Worm (Caenorhabditis elegans): ENCODE results near the gene K12D12.5.

K12D12.5 gene

DNA sequence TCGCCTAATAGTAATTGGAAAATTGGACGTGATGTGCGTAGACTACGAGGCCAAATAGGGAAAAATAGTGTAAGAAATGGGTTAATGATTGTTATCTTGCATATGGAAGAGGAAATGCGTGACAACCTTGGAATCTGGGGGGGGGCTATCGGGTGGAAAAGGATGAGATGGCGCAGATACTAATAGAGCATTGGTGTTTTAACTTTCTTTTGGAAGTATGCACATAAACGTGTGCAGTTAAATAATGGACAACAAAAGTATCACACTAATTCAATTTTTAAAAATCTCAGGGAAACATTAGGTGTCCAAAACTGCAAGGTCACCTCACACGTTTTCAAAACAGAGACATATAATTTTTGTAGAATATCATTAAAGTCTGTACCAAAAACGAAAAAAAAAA is 41.0 kb upstream of the K12D12.5 start, which contains the start of gene Y6D1A.2:
TSS of gene Y6D1A.2 (minus strand) at position 101 of the 400 bp plus-strand sequence.
- no peak for TF ChIP-seq nhr-12 (tag; optimal IDR thresholded peaks at IDR 0.05)
- peak; percentile 50 for TF ChIP-seq elt-1 (tag; optimal IDR thresholded peaks at IDR 0.05; ENCODE audit: borderline replicate concordance, insufficient read depth)

DNA sequence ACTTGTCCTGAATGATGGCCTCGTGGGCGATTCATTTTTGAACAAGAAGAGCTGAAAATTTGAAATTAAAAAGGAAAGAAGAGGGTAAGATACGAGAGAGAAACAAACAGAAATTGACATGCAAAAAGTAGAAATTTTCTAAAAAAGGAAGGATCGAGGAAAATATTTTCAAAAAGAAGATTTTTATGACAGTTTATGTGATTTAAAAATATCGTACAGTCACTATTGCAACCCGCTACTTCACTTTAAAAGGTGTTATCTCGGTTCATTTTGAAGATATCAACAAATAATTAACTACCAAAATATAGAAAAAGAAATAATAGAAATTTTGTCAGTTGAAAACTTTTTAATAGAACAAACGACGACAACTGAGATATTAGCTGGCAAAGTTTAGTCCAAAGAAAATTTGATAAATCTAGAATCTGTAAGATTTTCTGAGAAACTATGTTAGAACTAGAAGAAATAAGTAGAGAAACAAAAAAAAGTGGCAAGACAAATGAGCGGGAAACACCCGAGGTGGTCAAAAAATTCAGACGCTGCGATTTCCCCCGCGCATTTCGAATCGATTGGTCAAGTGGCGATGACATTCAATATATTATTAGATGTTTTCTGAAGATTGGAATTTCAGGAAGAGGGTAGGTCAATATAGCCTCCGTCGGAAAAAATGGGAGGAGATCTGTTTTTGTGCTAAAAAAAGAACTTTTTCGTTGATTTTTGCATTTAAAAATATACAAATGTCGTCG is 37.1 kb upstream of the K12D12.5 start, which contains the start of gene Y6D1A.1:
TSS of gene Y6D1A.1 (minus strand) at position 51 of the 743 bp plus-strand sequence.
- TF ChIP-seq nhr-28 (tag; optimal IDR thresholded peaks at IDR 0.05) (no peak), mls-2 (tag; optimal IDR thresholded peaks at IDR 0.05) (no peak), ham-2 (GFP tag; optimal IDR thresholded peaks at IDR 0.05) (no peak), mab-5 (tag; optimal IDR thresholded peaks at IDR 0.05) (no peak), mep-1 (tag; optimal IDR thresholded peaks at IDR 0.05) (no peak), zip-8 (tag; optimal IDR thresholded peaks at IDR 0.05) (no peak), pha-4 (tag; optimal IDR thresholded peaks at IDR 0.05) (no peak), unc-120 (tag; optimal IDR thresholded peaks at IDR 0.05; ENCODE audit: poor library complexity, severe bottlenecking) (no peak), bed-3 (GFP tag; optimal IDR thresholded peaks at IDR 0.05) (no peak), M03D4.4 (tag; optimal IDR thresholded peaks at IDR 0.05) (no peak), drap-1 (GFP tag; optimal IDR thresholded peaks at IDR 0.05) (no peak), cnd-1 (tag; optimal IDR thresholded peaks at IDR 0.05) (no peak), sem-2 (GFP tag; optimal IDR thresholded peaks at IDR 0.05) (no peak), lin-13 (tag; optimal IDR thresholded peaks at IDR 0.05) (no peak), ztf-11 (tag; optimal IDR thresholded peaks at IDR 0.05) (no peak), nhr-237 (tag; optimal IDR thresholded peaks at IDR 0.05) (no peak), nhr-12 (tag; optimal IDR thresholded peaks at IDR 0.05) (no peak), nhr-76 (tag; optimal IDR thresholded peaks at IDR 0.05) (no peak)

DNA sequence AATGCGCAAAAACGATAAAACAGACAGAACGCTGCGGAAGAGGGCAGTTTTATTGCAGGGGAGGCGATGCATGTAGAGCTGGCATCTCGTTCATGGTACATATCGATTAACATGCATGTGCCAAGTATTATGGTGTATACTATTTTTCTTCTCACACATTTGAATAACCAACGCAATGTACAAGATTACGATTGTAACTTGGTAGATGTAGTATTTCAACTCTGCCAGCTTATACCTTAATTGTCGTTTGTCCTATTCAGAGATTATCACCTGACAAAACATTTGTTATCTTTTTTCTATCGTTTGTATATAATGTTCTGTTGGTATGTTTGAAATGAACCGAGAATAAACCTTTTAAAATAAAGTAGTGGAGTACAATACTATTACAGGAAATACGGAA is 30.9 kb upstream of the K12D12.5 start, which contains the start of gene pes-5:
TSS of gene pes-5 (minus strand) at position 101 of the 400 bp plus-strand sequence.
- no peak for TF ChIP-seq mep-1 (tag; optimal IDR thresholded peaks at IDR 0.05)
- TF ChIP-seq sptf-1 (tag; optimal IDR thresholded peaks at IDR 0.05): no peak
- TF ChIP-seq lin-32 (GFP tag; optimal IDR thresholded peaks at IDR 0.05): no peak
- TF ChIP-seq zip-8 (tag; optimal IDR thresholded peaks at IDR 0.05): no peak
- no peak for TF ChIP-seq ceh-43 (GFP tag; optimal IDR thresholded peaks at IDR 0.05)
- TF ChIP-seq ces-1 (GFP tag; optimal IDR thresholded peaks at IDR 0.05): no peak
- TF ChIP-seq sem-2 (GFP tag; optimal IDR thresholded peaks at IDR 0.05): no peak
- no peak for TF ChIP-seq cnd-1 (tag; optimal IDR thresholded peaks at IDR 0.05)
- no peak for TF ChIP-seq M03D4.4 (tag; optimal IDR thresholded peaks at IDR 0.05)
- no peak for TF ChIP-seq snpc-4 (tag; optimal IDR thresholded peaks at IDR 0.05)
- no peak for TF ChIP-seq elt-1 (tag; optimal IDR thresholded peaks at IDR 0.05; ENCODE audit: borderline replicate concordance, insufficient read depth)
- TF ChIP-seq unc-120 (tag; optimal IDR thresholded peaks at IDR 0.05; ENCODE audit: poor library complexity, severe bottlenecking): no peak
- TF ChIP-seq elt-3 (tag; optimal IDR thresholded peaks at IDR 0.05): no peak

DNA sequence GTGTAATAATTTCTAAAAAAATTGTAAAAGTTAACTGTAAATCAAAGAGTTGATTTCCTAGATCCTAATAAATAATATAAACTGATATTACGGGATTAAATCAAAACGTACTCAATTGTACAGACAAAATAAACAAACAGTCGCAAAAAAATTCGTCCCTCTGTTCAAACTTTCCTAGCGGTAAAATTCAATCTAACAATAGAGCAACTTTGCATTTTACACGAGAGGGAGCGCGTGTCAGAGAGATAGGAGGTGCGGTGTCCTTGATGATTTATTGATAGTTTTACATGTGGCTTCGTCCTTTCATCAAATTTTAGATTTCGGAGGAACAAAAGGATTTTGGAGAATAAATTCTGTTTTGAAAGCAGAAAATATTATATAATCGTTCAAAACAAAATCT is 30.2 kb upstream of the K12D12.5 start:
- TF ChIP-seq M03D4.4 (tag; optimal IDR thresholded peaks at IDR 0.05): no peak
- no peak for TF ChIP-seq flh-1 (GFP tag; optimal IDR thresholded peaks at IDR 0.05)
- TF ChIP-seq unc-62 (GFP tag; optimal IDR thresholded peaks at IDR 0.05): peak; percentile 38
- TF ChIP-seq ceh-39 (tag; optimal IDR thresholded peaks at IDR 0.05): no peak
- TF ChIP-seq sptf-1 (tag; optimal IDR thresholded peaks at IDR 0.05): no peak
- TF ChIP-seq mab-5 (tag; optimal IDR thresholded peaks at IDR 0.05): peak; percentile 54

DNA sequence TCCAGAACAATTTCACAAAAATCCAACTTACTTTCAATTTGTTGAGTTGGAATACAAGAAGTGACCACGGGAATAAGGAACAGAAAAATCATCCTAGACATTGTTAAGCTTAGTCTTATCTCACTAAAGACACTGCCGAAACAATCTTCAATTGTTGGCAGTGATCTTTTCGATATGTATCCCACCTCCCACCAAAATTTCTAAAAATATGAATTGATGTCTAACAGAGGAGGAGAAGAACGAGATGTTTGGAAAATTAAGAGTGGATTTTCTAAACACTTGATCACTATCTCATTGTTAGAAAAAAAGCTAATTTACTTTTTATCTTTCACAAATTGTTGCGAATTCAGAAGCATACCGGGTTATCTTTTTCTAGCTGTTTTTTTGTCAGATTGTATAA is 28.4 kb upstream of the K12D12.5 start, which contains the start of gene clec-144:
TSS of gene clec-144 (minus strand) at position 101 of the 400 bp plus-strand sequence.
- TF ChIP-seq lsy-2 (tag; optimal IDR thresholded peaks at IDR 0.05) (no peak), nhr-237 (tag; optimal IDR thresholded peaks at IDR 0.05) (no peak), nhr-2 (tag; optimal IDR thresholded peaks at IDR 0.05) (no peak), tbx-8 (GFP tag; optimal IDR thresholded peaks at IDR 0.05) (no peak), snpc-4 (tag; optimal IDR thresholded peaks at IDR 0.05) (no peak), ceh-83 (GFP tag; optimal IDR thresholded peaks at IDR 0.05) (no peak), ztf-11 (tag; optimal IDR thresholded peaks at IDR 0.05) (no peak), drap-1 (GFP tag; optimal IDR thresholded peaks at IDR 0.05) (no peak), ceh-43 (GFP tag; optimal IDR thresholded peaks at IDR 0.05) (no peak), nhr-28 (tag; optimal IDR thresholded peaks at IDR 0.05) (no peak), nhr-12 (tag; optimal IDR thresholded peaks at IDR 0.05) (no peak), lin-32 (GFP tag; optimal IDR thresholded peaks at IDR 0.05) (no peak), elt-1 (tag; optimal IDR thresholded peaks at IDR 0.05; ENCODE audit: borderline replicate concordance, insufficient read depth) (no peak)

Measured in whole organism, mixed stage, embryonic.